Fruit fly (Drosophila melanogaster) whole organism, adult: ENCODE results near the gene CG31174.

ENCODE experiments used
- Clk ChIP-seq: fragments of 200-800 bp; sonication (Bioruptor generic); optimal IDR thresholded peaks from 2 replicates; lab custom pipeline; 2017; ENCODE audit warnings: missing biosample characterization, missing genetic modification characterization
- cnc ChIP-seq, 2 experiments: fragments of >200 bp; optimal IDR thresholded peaks; 2 replicates each; lab custom pipeline; 2017

DNA sequence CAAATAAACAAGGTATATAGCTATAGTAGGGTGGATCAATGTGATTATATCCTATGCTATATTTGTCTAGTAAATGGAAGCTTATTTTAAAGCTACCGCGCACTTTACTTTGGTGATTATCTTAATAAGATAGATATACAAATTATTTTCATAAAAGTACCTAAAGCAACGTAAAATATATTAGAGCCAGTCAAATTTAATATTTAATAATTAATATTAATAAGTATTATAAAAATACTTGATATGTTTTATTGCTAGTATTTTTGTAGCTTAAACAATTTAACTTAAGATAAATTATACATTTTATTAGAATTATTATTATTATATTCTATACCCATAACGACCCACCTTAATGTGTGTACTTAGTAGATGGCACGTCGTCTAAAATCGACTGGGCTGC lies 29.7 kb downstream of the CG31174 start:
- TF ChIP-seq cnc (optimal IDR thresholded peaks at IDR 0.05; lab: Kevin White, UChicago): no peak
- TF ChIP-seq Clk: no peak
